Worm (Caenorhabditis elegans) whole organism, young adult: ENCODE results near the gene spc-2.

ENCODE experiments used
- F10E7.11 ChIP-seq: sonication (generic microtip); optimal IDR thresholded peaks from 2 replicates; lab custom pipeline; 2017; ENCODE audit warnings: mild to moderate bottlenecking, missing genetic modification characterization, moderate library complexity, missing compliant biosample characterization
- die-1 ChIP-seq: sonication (generic microtip); optimal IDR thresholded peaks from 2 replicates; lab custom pipeline; 2016; ENCODE audit warnings: missing genotype, mild to moderate bottlenecking, missing genetic modification characterization, missing compliant biosample characterization
- hlh-12 ChIP-seq: sonication (generic microtip); optimal IDR thresholded peaks from 2 replicates; lab custom pipeline; 2016; ENCODE audit warnings: missing genetic modification characterization, missing compliant biosample characterization
- mes-4 ChIP-seq: sonication (generic microtip); optimal IDR thresholded peaks from 2 replicates; lab custom pipeline; 2016; ENCODE audit warnings: missing genotype, missing genetic modification characterization, missing compliant biosample characterization
- nfyb-1 ChIP-seq: fragments of 200-800 bp; sonication (Bioruptor generic); IDR thresholded peaks from 2 replicates; pipeline ENCODE4 v1.3.6; 2022; ENCODE audit warnings: missing genetic modification reagents, missing genetic modification characterization, missing compliant biosample characterization
- tbx-9 ChIP-seq: sonication (generic microtip); optimal IDR thresholded peaks from 2 replicates; lab custom pipeline; 2016; ENCODE audit warnings: borderline replicate concordance, missing genetic modification characterization, inconsistent platforms, missing compliant biosample characterization
- ztf-22 ChIP-seq: fragments of 200-800 bp; sonication (Bioruptor generic); optimal IDR thresholded peaks from 2 replicates; lab custom pipeline; 2018; ENCODE audit warnings: mild to moderate bottlenecking, missing genetic modification characterization, moderate library complexity, missing compliant biosample characterization

- TF ChIP-seq F10E7.11 = no peak
- no peak for TF ChIP-seq hlh-12
- TF ChIP-seq nfyb-1 (GFP tag; lab: Robert Waterston, UW) = no peak
- TF ChIP-seq ztf-22 (GFP tag; lab: Kevin White, UChicago) = no peak
- no peak for TF ChIP-seq die-1 (tag; lab: Kevin White, UChicago)
- TF ChIP-seq mes-4 (tag; lab: Kevin White, UChicago) = no peak
- TF ChIP-seq tbx-9 (tag; lab: Kevin White, UChicago) = no peak
Observed at ce11 chrIII:8154423-8154822, 27.3 kb upstream of the spc-2 start.
